Fruit fly (Drosophila melanogaster) Kc167 (cell line): ENCODE results near the gene CG3609.

Experiments
- Myc ChIP-seq: fragments of >200 bp; optimal IDR thresholded peaks from 2 replicates; lab custom pipeline; 2017; ENCODE audit warnings: missing external identifiers
- Sin3A ChIP-seq: fragments of >200 bp; optimal IDR thresholded peaks from 2 replicates; lab custom pipeline; 2018; ENCODE audit warnings: missing external identifiers
- h ChIP-seq: fragments of >200 bp; optimal IDR thresholded peaks from 3 replicates; lab custom pipeline; 2018; ENCODE audit warnings: missing external identifiers
- insv ChIP-seq: fragments of >200 bp; optimal IDR thresholded peaks from 3 replicates; lab custom pipeline; 2018; ENCODE audit warnings: missing external identifiers
- psq ChIP-seq: fragments of >200 bp; optimal IDR thresholded peaks from 2 replicates; lab custom pipeline; 2017; ENCODE audit warnings: missing external identifiers
- ttk ChIP-seq: sonication (Bioruptor generic); optimal IDR thresholded peaks from 2 replicates; lab custom pipeline; 2017; ENCODE audit warnings: missing external identifiers

Gene CG3609

dm6 chr2L:2370352-2370751 lies 4.1 kb downstream of the CG3609 start:
- TF ChIP-seq Sin3A (no peak), Myc (lab: Kevin White, UChicago) (no peak), insv (no peak), ttk (lab: Kevin White, UChicago) (no peak), psq (no peak), h (lab: Kevin White, UChicago) (no peak)

DNA sequence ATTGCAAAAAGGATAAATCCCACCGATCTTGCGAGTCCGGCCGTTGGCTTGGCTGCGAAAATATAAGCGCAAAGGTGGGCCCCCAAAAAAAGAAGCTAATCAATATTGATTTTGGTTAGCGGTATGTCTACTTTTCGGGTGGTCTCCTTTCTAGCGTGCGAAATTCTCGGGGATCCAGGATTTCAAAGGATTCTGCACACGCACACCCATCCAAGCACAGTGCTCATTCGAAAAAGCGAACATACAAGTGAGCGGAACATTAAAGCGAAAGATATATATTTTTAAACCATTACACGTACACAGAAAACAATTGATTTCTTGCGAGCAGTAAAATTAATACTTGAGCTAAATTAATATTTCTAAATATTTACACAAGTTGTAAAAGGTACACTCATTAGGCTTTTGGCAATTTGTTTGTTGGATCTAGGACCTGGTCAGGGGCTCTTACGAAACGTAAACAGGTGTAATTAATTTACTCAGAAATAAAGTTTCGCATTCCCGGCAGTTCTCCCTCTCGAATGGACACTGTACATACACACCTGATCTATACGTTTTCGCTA lies 8.7 kb downstream of the CG3609 start:
- TF ChIP-seq Sin3A: no peak
- no peak for TF ChIP-seq Myc (lab: Kevin White, UChicago)
- TF ChIP-seq insv: no peak
- no peak for TF ChIP-seq psq

DNA sequence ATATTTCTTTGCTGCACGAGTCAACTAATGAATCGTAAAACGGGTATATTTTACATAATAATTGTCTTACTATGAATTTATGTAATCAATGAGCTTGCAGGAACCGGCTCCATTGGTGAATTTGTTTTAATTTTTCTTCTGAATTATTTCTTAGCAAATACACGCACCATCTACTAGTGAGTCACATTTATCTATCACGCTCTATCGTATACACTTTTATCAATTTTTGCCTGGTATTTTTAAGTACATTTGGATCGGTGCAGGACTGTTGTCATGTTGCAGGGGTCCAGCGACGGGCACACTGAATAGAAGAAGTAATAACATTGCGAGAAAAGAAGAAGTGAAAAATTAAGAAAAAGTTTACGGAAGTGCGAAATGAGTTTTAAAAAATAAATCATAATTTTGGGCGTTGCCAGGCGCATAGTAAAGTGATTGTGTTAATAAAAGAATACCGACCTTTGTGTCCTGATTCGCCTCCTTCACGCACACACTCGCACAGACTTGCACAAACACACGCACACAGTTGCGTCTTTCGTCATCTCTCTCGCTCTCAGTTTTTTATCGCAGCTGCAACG lies 9.3 kb downstream of the CG3609 start, which contains the start of the genes Rab5 and Axud1:
Gene Rab5, minus strand, starts transcription at position 197 of the 575 bp plus-strand sequence.
Gene Axud1, plus strand, starts transcription at position 269 of the 575 bp plus-strand sequence.
- TF ChIP-seq Myc (lab: Kevin White, UChicago): no peak
- no peak for TF ChIP-seq psq
- TF ChIP-seq h (lab: Kevin White, UChicago): no peak
- no peak for TF ChIP-seq ttk (lab: Kevin White, UChicago)
- no peak for TF ChIP-seq insv
- TF ChIP-seq Sin3A: no peak

- TF ChIP-seq Myc (lab: Kevin White, UChicago) (no peak), Sin3A (no peak), psq (no peak), insv (no peak), h (lab: Kevin White, UChicago) (no peak), ttk (lab: Kevin White, UChicago) (no peak)
These were observed 10.2 kb downstream of the CG3609 start for dm6 chr2L:2364200-2364754.

- TF ChIP-seq psq: no peak
- no peak for TF ChIP-seq Sin3A
- TF ChIP-seq h (lab: Kevin White, UChicago): no peak
- no peak for TF ChIP-seq insv
- no peak for TF ChIP-seq Myc (lab: Kevin White, UChicago)
- no peak for TF ChIP-seq ttk (lab: Kevin White, UChicago)
These were observed 10.7 kb downstream of the CG3609 start for dm6 chr2L:2363626-2364147.

- TF ChIP-seq ttk (lab: Kevin White, UChicago) (no peak), h (lab: Kevin White, UChicago) (no peak), insv (no peak), Sin3A (no peak), Myc (lab: Kevin White, UChicago) (no peak), psq (no peak)
These were observed 11.5 kb downstream of the CG3609 start for dm6 chr2L:2362808-2363394.

- TF ChIP-seq Myc (lab: Kevin White, UChicago) (no peak), ttk (lab: Kevin White, UChicago) (no peak), insv (no peak), h (lab: Kevin White, UChicago) (no peak), psq (no peak), Sin3A (no peak)
These were observed 12.3 kb downstream of the CG3609 start for dm6 chr2L:2361893-2362807.

DNA sequence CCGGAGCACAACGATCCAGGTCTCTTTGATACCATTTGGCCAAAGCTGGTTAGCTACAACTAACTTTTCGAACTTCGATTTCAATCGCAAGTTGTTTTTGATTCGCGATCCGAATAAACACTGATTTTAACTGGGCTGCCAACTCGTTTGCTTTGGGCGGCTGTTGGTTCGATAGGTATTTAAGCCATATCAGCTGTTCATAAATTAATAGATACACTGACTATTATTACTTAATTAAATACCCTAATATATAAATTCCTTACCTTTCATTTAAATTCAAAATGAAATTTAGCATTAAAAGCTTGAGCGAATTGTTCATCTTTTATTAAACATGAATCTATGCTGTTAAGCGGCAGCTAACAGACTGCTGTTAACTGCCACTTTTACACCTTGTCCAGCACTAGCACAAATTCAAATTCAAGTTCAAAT lies 17.2 kb downstream of the CG3609 start, which contains the start of gene CG9967:
Gene CG9967, minus strand, starts transcription at position 129 of the 429 bp plus-strand sequence.
- TF ChIP-seq Myc (lab: Kevin White, UChicago): no peak
- no peak for TF ChIP-seq insv
- no peak for TF ChIP-seq Sin3A
- no peak for TF ChIP-seq ttk (lab: Kevin White, UChicago)
- TF ChIP-seq psq: no peak
- no peak for TF ChIP-seq h (lab: Kevin White, UChicago)

DNA sequence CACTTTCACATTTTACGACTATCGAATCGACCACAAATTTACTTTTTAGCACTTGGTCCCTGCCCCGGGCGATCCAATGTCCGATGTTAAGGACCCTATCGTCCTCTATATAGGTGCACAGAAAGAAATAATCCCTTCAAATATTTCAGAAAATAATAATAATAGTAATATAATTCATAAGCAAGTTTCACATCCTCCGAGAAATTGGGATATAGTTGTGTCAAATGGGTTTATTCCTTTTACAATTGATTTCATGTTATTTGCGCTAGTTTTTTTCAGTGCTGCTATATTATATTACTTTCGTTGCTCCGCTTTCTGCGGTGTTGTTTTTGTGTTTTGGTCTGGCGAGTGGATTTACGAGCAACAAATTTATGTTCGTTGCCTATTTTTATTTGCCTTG lies 25.9 kb downstream of the CG3609 start:
- TF ChIP-seq Myc (lab: Kevin White, UChicago): no peak
